Fruit fly (Drosophila melanogaster): ENCODE measurements around the gene Mettl3.

- TF ChIP-seq Hnf4 (GFP tag; optimal IDR thresholded peaks at IDR 0.05), result no peak
- TF ChIP-seq Sp1 (GFP tag; optimal IDR thresholded peaks at IDR 0.05), result no peak
- no peak for TF ChIP-seq dl (GFP tag; optimal IDR thresholded peaks at IDR 0.05; ENCODE audit: insufficient read depth in 1 of 2, partially characterized antibody in 2 of 2)
- no peak for TF ChIP-seq usp (GFP tag; optimal IDR thresholded peaks at IDR 0.05)
- no peak for TF ChIP-seq OdsH (GFP tag; optimal IDR thresholded peaks at IDR 0.05)
- no peak for TF ChIP-seq fru (GFP tag; optimal IDR thresholded peaks at IDR 0.05)
- TF ChIP-seq Myc (optimal IDR thresholded peaks at IDR 0.05), result no peak
- no peak for TF ChIP-seq lola (GFP tag; optimal IDR thresholded peaks at IDR 0.05)
- no peak for TF ChIP-seq h (GFP tag; optimal IDR thresholded peaks at IDR 0.05)
- no peak for TF ChIP-seq foxo (GFP tag; optimal IDR thresholded peaks at IDR 0.05)
- no peak for TF ChIP-seq Dfd (GFP tag; optimal IDR thresholded peaks at IDR 0.05)
Measured at dm6 chr3R:24069965-24070364, 38.0 kb downstream of the Mettl3 start.
